Fruit fly (Drosophila melanogaster) whole organism, embryonic: Measurements from ENCODE around the gene Tailor.

Experiments used
- Asciz ChIP-seq: fragments of 200-800 bp; sonication (Bioruptor generic); optimal IDR thresholded peaks from 2 replicates; lab custom pipeline; 2017; ENCODE audit warnings: missing biosample characterization, mild to moderate bottlenecking, missing genetic modification characterization, missing genetic modification reagents
- Atf-2 ChIP-seq: fragments of 200-800 bp; sonication (Bioruptor generic); optimal IDR thresholded peaks from 2 replicates; lab custom pipeline; 2016; ENCODE audit warnings: missing biosample characterization, missing genetic modification characterization
- BEAF-32 ChIP-seq: fragments of 200-800 bp; sonication (Bioruptor generic); optimal IDR thresholded peaks from 3 replicates; lab custom pipeline; 2017; ENCODE audit warnings: missing biosample characterization, missing genetic modification characterization, mild to moderate bottlenecking, moderate library complexity, missing genetic modification reagents
- Bdp1 ChIP-seq: fragments of 200-800 bp; sonication (Bioruptor generic); optimal IDR thresholded peaks from 3 replicates; lab custom pipeline; 2016; ENCODE audit warnings: missing biosample characterization, missing genetic modification characterization
- CG10321 ChIP-seq: fragments of 200-800 bp; sonication (Bioruptor generic); IDR thresholded peaks from 2 replicates; pipeline ENCODE4 v1.3.6; 2022; ENCODE audit warnings: missing biosample characterization, missing genetic modification characterization
- CG10543 ChIP-seq: fragments of 200-800 bp; sonication (Bioruptor generic); optimal IDR thresholded peaks from 3 replicates; lab custom pipeline; 2017; ENCODE audit warnings: missing biosample characterization, mild to moderate bottlenecking, missing genetic modification characterization, moderate library complexity
- CG11398 ChIP-seq: fragments of 200-800 bp; sonication (Bioruptor generic); optimal IDR thresholded peaks from 2 replicates; lab custom pipeline; 2016; ENCODE audit warnings: missing biosample characterization, missing genetic modification characterization
- CG11504 ChIP-seq: fragments of 200-800 bp; sonication (Bioruptor generic); optimal IDR thresholded peaks from 3 replicates; lab custom pipeline; 2019; ENCODE audit warnings: missing biosample characterization, mild to moderate bottlenecking, missing genetic modification characterization, moderate library complexity
- CG11696 ChIP-seq: fragments of 200-800 bp; sonication (Bioruptor generic); IDR thresholded peaks from 2 replicates; pipeline ENCODE4 v1.3.6; 2022; ENCODE audit warnings: missing biosample characterization, missing genetic modification characterization
- CG12659 ChIP-seq: fragments of 200-800 bp; sonication (Bioruptor generic); optimal IDR thresholded peaks from 3 replicates; lab custom pipeline; 2017; ENCODE audit warnings: mild to moderate bottlenecking, missing biosample characterization, missing genetic modification reagents, missing genetic modification characterization
- CG12744 ChIP-seq: fragments of 200-800 bp; sonication (Bioruptor generic); optimal IDR thresholded peaks from 2 replicates; lab custom pipeline; 2016; ENCODE audit warnings: missing biosample characterization, missing genetic modification characterization
- CG13424 ChIP-seq: fragments of 200-800 bp; sonication (Bioruptor generic); optimal IDR thresholded peaks from 2 replicates; lab custom pipeline; 2019; ENCODE audit warnings: missing biosample characterization, mild to moderate bottlenecking, missing genetic modification characterization, moderate library complexity
- CG13624 ChIP-seq: fragments of 200-800 bp; sonication (Bioruptor generic); optimal IDR thresholded peaks from 2 replicates; lab custom pipeline; 2016; ENCODE audit warnings: missing biosample characterization, missing genetic modification characterization
- CG13775 ChIP-seq: fragments of 200-800 bp; sonication (Bioruptor generic); optimal IDR thresholded peaks from 3 replicates; lab custom pipeline; 2017; ENCODE audit warnings: missing biosample characterization, mild to moderate bottlenecking, missing genetic modification characterization
- CG14441 ChIP-seq: fragments of 200-800 bp; sonication (Bioruptor generic); IDR thresholded peaks from 2 replicates; pipeline ENCODE4 v1.3.6; 2022; ENCODE audit warnings: missing biosample characterization, missing genetic modification characterization
- CG2712 ChIP-seq: fragments of 200-800 bp; optimal IDR thresholded peaks from 3 replicates; lab custom pipeline; 2019; ENCODE audit warnings: missing biosample characterization, mild to moderate bottlenecking, missing genetic modification characterization, moderate library complexity
- CG34422 ChIP-seq: fragments of 200-800 bp; sonication (Bioruptor generic); IDR thresholded peaks from 3 replicates; pipeline ENCODE4 v1.3.6; 2022; ENCODE audit warnings: missing biosample characterization, missing genetic modification characterization
- CG6254 ChIP-seq: fragments of 200-800 bp; sonication (Bioruptor generic); optimal IDR thresholded peaks from 3 replicates; lab custom pipeline; 2017; ENCODE audit warnings: mild to moderate bottlenecking, missing biosample characterization, missing genetic modification reagents, missing genetic modification characterization
- CG7928 ChIP-seq: fragments of 200-800 bp; sonication (Bioruptor generic); optimal IDR thresholded peaks from 2 replicates; lab custom pipeline; 2017; ENCODE audit warnings: missing biosample characterization, mild to moderate bottlenecking, missing genetic modification characterization
- CG9727 ChIP-seq: fragments of 200-800 bp; sonication (Bioruptor generic); optimal IDR thresholded peaks from 3 replicates; lab custom pipeline; 2017; ENCODE audit warnings: missing biosample characterization, mild to moderate bottlenecking, missing genetic modification characterization
- CG9797 ChIP-seq: fragments of 200-800 bp; sonication (Bioruptor generic); optimal IDR thresholded peaks from 3 replicates; lab custom pipeline; 2018; ENCODE audit warnings: missing biosample characterization, mild to moderate bottlenecking, missing genetic modification characterization
- CG9932 ChIP-seq: fragments of 200-800 bp; sonication (Bioruptor generic); IDR thresholded peaks from 2 replicates; pipeline ENCODE4 v1.3.6; 2022; ENCODE audit warnings: missing biosample characterization, missing genetic modification characterization
- Chrac-16 ChIP-seq: fragments of 200-800 bp; sonication (Bioruptor generic); optimal IDR thresholded peaks from 3 replicates; lab custom pipeline; 2016; ENCODE audit warnings: missing biosample characterization, missing genetic modification characterization
- CoRest ChIP-seq: fragments of 200-800 bp; sonication (Bioruptor generic); optimal IDR thresholded peaks from 3 replicates; lab custom pipeline; 2018; ENCODE audit warnings: missing biosample characterization, mild to moderate bottlenecking, missing genetic modification characterization, moderate library complexity
- E2f2 ChIP-seq: fragments of 200-800 bp; sonication (Bioruptor generic); IDR thresholded peaks from 2 replicates; pipeline ENCODE4 v1.3.6; 2022; ENCODE audit warnings: missing biosample characterization, missing genetic modification characterization
- Ets65A ChIP-seq: fragments of 200-800 bp; sonication (Bioruptor generic); peaks from one replicate; lab custom pipeline; 2016; ENCODE audit warnings: missing biosample characterization, missing genetic modification characterization
- HmgD ChIP-seq: fragments of 200-800 bp; sonication (Bioruptor generic); optimal IDR thresholded peaks from 3 replicates; lab custom pipeline; 2016; ENCODE audit warnings: missing biosample characterization, missing genetic modification characterization
- Hr3 ChIP-seq: fragments of 200-800 bp; sonication (Bioruptor generic); optimal IDR thresholded peaks from 3 replicates; lab custom pipeline; 2016; ENCODE audit warnings: missing biosample characterization, missing genetic modification characterization
- Mad ChIP-seq: fragments of 200-800 bp; sonication (Bioruptor generic); optimal IDR thresholded peaks from 2 replicates; lab custom pipeline; 2016; ENCODE audit warnings: missing biosample characterization, missing genetic modification characterization
- Med ChIP-seq: fragments of 200-800 bp; sonication (Bioruptor generic); peaks from one replicate; lab custom pipeline; 2016; ENCODE audit warnings: missing biosample characterization, missing genetic modification characterization, mild to moderate bottlenecking, inconsistent platforms, moderate library complexity
- NC2β ChIP-seq: fragments of 200-800 bp; sonication (Bioruptor generic); optimal IDR thresholded peaks from 2 replicates; lab custom pipeline; 2016; ENCODE audit warnings: missing biosample characterization, missing genetic modification characterization
- YL-1 ChIP-seq: fragments of 200-800 bp; sonication (Bioruptor generic); optimal IDR thresholded peaks from 3 replicates; lab custom pipeline; 2017; ENCODE audit warnings: missing biosample characterization, mild to moderate bottlenecking, missing genetic modification characterization
- amos ChIP-seq: fragments of 200-800 bp; sonication (Bioruptor generic); IDR thresholded peaks from 2 replicates; pipeline ENCODE4 v1.3.6; 2022; ENCODE audit warnings: missing biosample characterization, missing genetic modification characterization; ENCODE audit not compliant: partially characterized antibody
- ase ChIP-seq: fragments of 200-800 bp; sonication (Bioruptor generic); IDR thresholded peaks from 3 replicates; pipeline ENCODE4 v1.3.6; 2022; ENCODE audit warnings: missing biosample characterization, missing genetic modification characterization
- btn ChIP-seq: fragments of 200-800 bp; sonication (Bioruptor generic); optimal IDR thresholded peaks from 2 replicates; lab custom pipeline; 2016; ENCODE audit warnings: missing biosample characterization, missing genetic modification characterization
- crc ChIP-seq: fragments of 200-800 bp; sonication (Bioruptor generic); optimal IDR thresholded peaks from 2 replicates; lab custom pipeline; 2016; ENCODE audit warnings: missing biosample characterization, missing genetic modification characterization
- dan ChIP-seq: fragments of 200-800 bp; sonication (Bioruptor generic); IDR thresholded peaks from 2 replicates; pipeline ENCODE4 v1.3.6; 2022; ENCODE audit warnings: missing biosample characterization, missing genetic modification characterization
- hkb ChIP-seq, 2 experiments: fragments of 200-800 bp in 1 of 2; fragments of >200 bp in 1 of 2; sonication (Bioruptor generic) in 1 of 2; IDR thresholded peaks in 1 of 2; optimal IDR thresholded peaks in 1 of 2; 2 replicates each; pipeline versions ENCODE4 v1.3.6 to Lab custom; 2017 to 2022; ENCODE audit warnings: missing biosample characterization in 1 of 2, missing genetic modification characterization in 1 of 2
- kay ChIP-seq: fragments of 200-800 bp; sonication (Bioruptor generic); optimal IDR thresholded peaks from 2 replicates; lab custom pipeline; 2016; ENCODE audit warnings: missing biosample characterization, missing genetic modification characterization
- kni ChIP-seq: fragments of 200-800 bp; sonication (Bioruptor generic); optimal IDR thresholded peaks from 3 replicates; lab custom pipeline; 2017; ENCODE audit warnings: mild to moderate bottlenecking, missing biosample characterization, missing genetic modification reagents, missing genetic modification characterization
- lab ChIP-seq: fragments of 200-800 bp; sonication (Bioruptor generic); optimal IDR thresholded peaks from 3 replicates; lab custom pipeline; 2017; ENCODE audit warnings: missing biosample characterization, missing genetic modification characterization, mild to moderate bottlenecking, moderate library complexity, missing genetic modification reagents
- lbe ChIP-seq: fragments of 200-800 bp; sonication (Bioruptor generic); optimal IDR thresholded peaks from 2 replicates; lab custom pipeline; 2016; ENCODE audit warnings: missing biosample characterization, mild to moderate bottlenecking, missing genetic modification characterization
- nmo ChIP-seq: fragments of 200-800 bp; sonication (Bioruptor generic); optimal IDR thresholded peaks from 2 replicates; lab custom pipeline; 2018; ENCODE audit warnings: missing biosample characterization, mild to moderate bottlenecking, missing genetic modification characterization, moderate library complexity
- nom ChIP-seq: fragments of 200-800 bp; sonication (Bioruptor generic); optimal IDR thresholded peaks from 2 replicates; lab custom pipeline; 2017; ENCODE audit warnings: missing biosample characterization, missing genetic modification characterization, mild to moderate bottlenecking, moderate library complexity, missing genetic modification reagents
- slbo ChIP-seq: fragments of 200-800 bp; sonication (Bioruptor generic); IDR thresholded peaks from 2 replicates; pipeline ENCODE4 v1.3.6; 2022; ENCODE audit warnings: missing biosample characterization, missing genetic modification characterization
- slou ChIP-seq: fragments of 200-800 bp; sonication (Bioruptor generic); optimal IDR thresholded peaks from 3 replicates; lab custom pipeline; 2016; ENCODE audit warnings: missing biosample characterization, missing genetic modification characterization
- sna ChIP-seq: fragments of 200-800 bp; sonication (Bioruptor generic); IDR thresholded peaks from 2 replicates; pipeline ENCODE4 v1.3.6; 2022; ENCODE audit warnings: missing biosample characterization, missing genetic modification characterization; ENCODE audit not compliant: partially characterized antibody
- unpg ChIP-seq: fragments of 200-800 bp; sonication (Bioruptor generic); optimal IDR thresholded peaks from 3 replicates; lab custom pipeline; 2018; ENCODE audit warnings: missing biosample characterization, mild to moderate bottlenecking, missing genetic modification characterization, moderate library complexity
- vnd ChIP-seq: fragments of 200-800 bp; sonication (Bioruptor generic); IDR thresholded peaks from 3 replicates; pipeline ENCODE4 v1.3.6; 2022; ENCODE audit warnings: missing biosample characterization, missing genetic modification characterization; ENCODE audit not compliant: partially characterized antibody

Tailor gene

DNA sequence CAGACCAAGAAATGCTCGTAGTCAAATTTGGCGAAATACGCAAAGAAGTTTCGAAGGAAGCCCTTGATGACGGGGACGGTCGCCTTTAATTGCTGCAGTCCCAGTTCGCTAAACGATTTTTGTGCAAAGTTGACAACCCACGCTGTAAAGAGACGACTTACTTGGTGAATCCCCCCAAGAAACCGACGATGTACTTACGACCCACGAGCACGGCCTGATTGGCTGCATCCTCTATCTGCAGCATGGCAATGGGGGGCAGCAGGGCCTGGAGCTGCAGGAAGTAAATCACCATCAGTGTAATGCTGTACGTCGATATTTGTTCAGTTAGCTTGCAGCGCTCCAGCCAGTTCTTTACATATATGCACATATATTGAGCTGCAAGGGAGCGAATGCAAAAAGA, 2.1 kb downstream of the Tailor start:
- no peak for TF ChIP-seq CG6254 (GFP tag; lab: Kevin White, UChicago)
- no peak for TF ChIP-seq CG11504 (tag; lab: Kevin White, UChicago)
- peak; percentile 29 for TF ChIP-seq nom (GFP tag; lab: Kevin White, UChicago)

DNA sequence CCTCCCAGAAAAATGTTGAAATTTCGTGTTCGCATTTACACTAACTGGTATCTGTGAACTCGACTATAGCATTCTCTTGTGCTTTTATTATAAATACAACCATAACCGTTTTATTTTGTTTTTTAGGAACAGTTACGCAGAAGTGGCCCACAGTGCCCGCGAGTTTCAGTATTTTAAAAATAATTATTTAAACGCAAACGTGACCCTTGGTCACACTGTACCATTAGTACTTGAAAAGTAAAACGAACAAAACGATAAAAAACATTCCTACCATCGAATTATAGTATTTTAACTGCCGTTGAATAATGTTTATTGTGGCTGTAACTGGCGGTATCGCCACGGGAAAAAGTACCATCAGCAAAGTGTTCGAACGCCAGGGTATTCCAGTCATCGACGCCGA, 3.9 kb downstream of the Tailor start, which contains the start of gene Dpck:
TSS of gene Dpck (plus strand) at position 211 of the 400 bp plus-strand sequence.
- TF ChIP-seq btn (GFP tag; lab: Kevin White, UChicago): no peak
- no peak for TF ChIP-seq vnd (GFP tag; lab: Robert Waterston, UW)
- peak; percentile 13 for TF ChIP-seq unpg (GFP tag; lab: Kevin White, UChicago)
- TF ChIP-seq hkb (optimal IDR thresholded peaks at IDR 0.05; lab: Kevin White, UChicago): no peak
- TF ChIP-seq hkb (GFP tag; IDR thresholded peaks at IDR 0.05; lab: Robert Waterston, UW): 0 out of 2 replicates have a peak, but pooled peaks have one; percentile 21
- peak; percentile 9 for TF ChIP-seq CG13775
- peak; percentile 46 for TF ChIP-seq CG13624 (GFP tag; lab: Kevin White, UChicago)
- peak; percentile 76 for TF ChIP-seq CG9797
- peak; percentile 53 for TF ChIP-seq CG12659 (GFP tag; lab: Kevin White, UChicago)
- peak; percentile 42 for TF ChIP-seq CoRest (tag; lab: Kevin White, UChicago)
- TF ChIP-seq CG11398 (GFP tag; lab: Kevin White, UChicago): peak; percentile 28
- peak; percentile 29 for TF ChIP-seq CG2712 (tag; lab: Kevin White, UChicago)
- TF ChIP-seq sna: no peak
- TF ChIP-seq CG34422 (GFP tag; lab: Robert Waterston, UW): no peak
- TF ChIP-seq YL-1: peak; percentile 49
- TF ChIP-seq CG9932 (GFP tag; lab: Robert Waterston, UW): peak; percentile 10; the same call in 1 of the 2 replicates
- peak; percentile 13 for TF ChIP-seq BEAF-32
- peak; percentile 41 for TF ChIP-seq Mad (GFP tag; lab: Kevin White, UChicago)
- no peak for TF ChIP-seq dan (GFP tag; lab: Robert Waterston, UW)
- TF ChIP-seq Hr3 (GFP tag; lab: Kevin White, UChicago): peak; percentile 1
- TF ChIP-seq NC2β (GFP tag; lab: Kevin White, UChicago): peak; percentile 42
- no peak for TF ChIP-seq Bdp1 (GFP tag; lab: Kevin White, UChicago)
- TF ChIP-seq lbe (GFP tag; lab: Kevin White, UChicago): peak; percentile 38
- no peak for TF ChIP-seq CG7928 (GFP tag; lab: Kevin White, UChicago)
- TF ChIP-seq Chrac-16 (GFP tag; lab: Kevin White, UChicago): no peak
- TF ChIP-seq CG13424 (tag; lab: Kevin White, UChicago): peak; percentile 30
- no peak for TF ChIP-seq slbo (GFP tag; lab: Robert Waterston, UW)
- no peak for TF ChIP-seq ase (GFP tag; lab: Robert Waterston, UW)
- peak; percentile 31 for TF ChIP-seq lab
- TF ChIP-seq CG12744 (GFP tag; lab: Kevin White, UChicago): no peak
- TF ChIP-seq nmo (GFP tag; lab: Kevin White, UChicago): peak; percentile 21
- TF ChIP-seq HmgD: no peak
- peak; percentile 21 for TF ChIP-seq CG10543 (GFP tag; lab: Kevin White, UChicago)
- TF ChIP-seq CG9727 (GFP tag; lab: Kevin White, UChicago): no peak
- no peak for TF ChIP-seq CG11696 (GFP tag; lab: Robert Waterston, UW)
- no peak for TF ChIP-seq crc (GFP tag; lab: Kevin White, UChicago)
- no peak for TF ChIP-seq CG10321 (GFP tag; lab: Robert Waterston, UW)
- peak; percentile 80 for TF ChIP-seq Med (GFP tag; lab: Kevin White, UChicago)
- no peak for TF ChIP-seq kay (GFP tag; lab: Kevin White, UChicago)
- peak; percentile 95 for TF ChIP-seq Ets65A
- peak; percentile 72 for TF ChIP-seq kni (GFP tag; lab: Kevin White, UChicago)
- TF ChIP-seq Asciz (GFP tag; lab: Kevin White, UChicago): no peak
- TF ChIP-seq E2f2 (GFP tag; lab: Robert Waterston, UW): peak; percentile 52; the same call in 1 of the 2 replicates
- no peak for TF ChIP-seq amos (GFP tag; lab: Robert Waterston, UW)
- peak; percentile 17 for TF ChIP-seq Atf-2 (GFP tag; lab: Kevin White, UChicago)
- no peak for TF ChIP-seq CG14441 (GFP tag; lab: Robert Waterston, UW)
- no peak for TF ChIP-seq slou
